Worm (Caenorhabditis elegans): ENCODE results near the gene C06H5.8.

The C06H5.8 gene

ce11 chrV:17918726-17919125 lies at the start of gene C06H5.8:
TSS of gene C06H5.8 (plus strand) at chrV:17919026.
- TF ChIP-seq nhr-11 (tag; optimal IDR thresholded peaks at IDR 0.05): no peak
- no peak for TF ChIP-seq tbx-2 (tag; optimal IDR thresholded peaks at IDR 0.05)
- TF ChIP-seq swsn-7 (tag; optimal IDR thresholded peaks at IDR 0.05): no peak

DNA sequence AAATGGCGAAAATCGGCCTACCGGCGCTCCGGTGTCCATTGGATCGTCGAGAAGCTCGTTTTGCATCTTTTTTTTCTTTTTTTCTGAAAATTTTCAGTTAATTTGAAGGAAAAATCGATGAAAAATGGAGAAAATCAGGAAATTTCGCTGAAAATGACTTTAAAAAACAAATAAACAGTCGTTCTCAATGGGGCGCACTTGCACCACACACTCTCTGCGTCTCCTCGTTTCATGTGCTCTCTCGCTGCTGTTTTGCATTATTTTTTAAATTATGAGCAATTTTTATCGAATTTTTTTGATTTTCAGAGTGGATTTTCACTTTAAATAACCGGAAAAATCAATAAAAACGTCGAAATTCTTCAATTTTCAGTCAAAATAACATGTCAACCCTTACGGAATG lies 48.3 kb upstream of the C06H5.8 start, which contains the start of gene csn-1:
TSS of gene csn-1 (minus strand) at position 83 of the 400 bp plus-strand sequence.
- TF ChIP-seq C34B4.2 (tag; optimal IDR thresholded peaks at IDR 0.05): no peak
- TF ChIP-seq swsn-7 (tag; optimal IDR thresholded peaks at IDR 0.05): no peak
- no peak for TF ChIP-seq ets-5 (GFP tag; IDR thresholded peaks at IDR 0.05)
- peak; percentile 14 for TF ChIP-seq lin-15B (tag; optimal IDR thresholded peaks at IDR 0.05)
- no peak for TF ChIP-seq hlh-17 (GFP tag; optimal IDR thresholded peaks at IDR 0.05; ENCODE audit: borderline replicate concordance)
- TF ChIP-seq aha-1 (tag; optimal IDR thresholded peaks at IDR 0.05): no peak
- no peak for TF ChIP-seq F16B12.6 (tag; optimal IDR thresholded peaks at IDR 0.05)
- no peak for TF ChIP-seq nhr-237 (tag; optimal IDR thresholded peaks at IDR 0.05)
- no peak for TF ChIP-seq ceh-8 (GFP tag; optimal IDR thresholded peaks at IDR 0.05)
- no peak for TF ChIP-seq nhr-19 (GFP tag; conservative IDR thresholded peaks at IDR 0.05)
- no peak for TF ChIP-seq rnt-1 (tag; optimal IDR thresholded peaks at IDR 0.05)
- TF ChIP-seq zip-4 (GFP tag; optimal IDR thresholded peaks at IDR 0.05): no peak
- no peak for TF ChIP-seq hpl-2 (GFP tag; optimal IDR thresholded peaks at IDR 0.05)
- no peak for TF ChIP-seq lin-14 (GFP tag; optimal IDR thresholded peaks at IDR 0.05)
- no peak for TF ChIP-seq ztf-4 (tag; optimal IDR thresholded peaks at IDR 0.05)
- TF ChIP-seq nhr-20 (tag; optimal IDR thresholded peaks at IDR 0.05): no peak
- TF ChIP-seq nhr-77 (tag; optimal IDR thresholded peaks at IDR 0.05): no peak
- TF ChIP-seq ceh-82 (tag; optimal IDR thresholded peaks at IDR 0.05): peak in 2 of 3 experiments; percentile 32 to 33
- TF ChIP-seq C16A3.4 (tag; optimal IDR thresholded peaks at IDR 0.05): no peak
- peak; percentile 21 for TF ChIP-seq snu-23 (GFP tag; optimal IDR thresholded peaks at IDR 0.05)
- TF ChIP-seq unc-98 (GFP tag; IDR thresholded peaks at IDR 0.05): no peak
- TF ChIP-seq vab-15 (tag; optimal IDR thresholded peaks at IDR 0.05): no peak
- no peak for TF ChIP-seq elt-3 (tag; optimal IDR thresholded peaks at IDR 0.05)
- no peak for TF ChIP-seq egl-27 (tag; optimal IDR thresholded peaks at IDR 0.05)
- TF ChIP-seq ztf-11 (tag; optimal IDR thresholded peaks at IDR 0.05): no peak
- TF ChIP-seq egl-13 (tag; optimal IDR thresholded peaks at IDR 0.05): no peak
- TF ChIP-seq isw-1 (GFP tag; IDR thresholded peaks at IDR 0.05): peak; percentile 1; the same call in 1 of the 2 replicates
- TF ChIP-seq pax-3 (tag; optimal IDR thresholded peaks at IDR 0.05): no peak
- peak; percentile 10 to 41 for TF ChIP-seq lin-35 (GFP tag; optimal IDR thresholded peaks at IDR 0.05)
- no peak for TF ChIP-seq ceh-88 (GFP tag; IDR thresholded peaks at IDR 0.05)
- peak; percentile 7 to 17 for TF ChIP-seq lsy-2 (tag; optimal IDR thresholded peaks at IDR 0.05)
- TF ChIP-seq mef-2 (tag; optimal IDR thresholded peaks at IDR 0.05): no peak
- no peak for TF ChIP-seq unc-86 (tag; optimal IDR thresholded peaks at IDR 0.05)
- TF ChIP-seq sox-4 (tag; optimal IDR thresholded peaks at IDR 0.05): no peak
- TF ChIP-seq Y116A8C.19 (tag; optimal IDR thresholded peaks at IDR 0.05; ENCODE audit: borderline replicate concordance): no peak
- no peak for TF ChIP-seq ama-1 (optimal IDR thresholded peaks at IDR 0.05)
- peak; percentile 48 to 54 for TF ChIP-seq efl-1 (optimal IDR thresholded peaks at IDR 0.05)
- peak in 1 of 2 experiments; percentile 39 for TF ChIP-seq efl-1 (GFP tag; optimal IDR thresholded peaks at IDR 0.05 in 1 of 2)
- TF ChIP-seq dsc-1 (tag; optimal IDR thresholded peaks at IDR 0.05): no peak
- no peak for TF ChIP-seq zag-1 (tag; optimal IDR thresholded peaks at IDR 0.05)
- no peak for TF ChIP-seq unc-62 (GFP tag; optimal IDR thresholded peaks at IDR 0.05)
- TF ChIP-seq fkh-10 (GFP tag; optimal IDR thresholded peaks at IDR 0.05): no peak
- TF ChIP-seq dpl-1 (GFP tag; optimal IDR thresholded peaks at IDR 0.05): peak; percentile 16 to 39 (median 21)
- peak; percentile 28 for TF ChIP-seq ceh-90 (tag; optimal IDR thresholded peaks at IDR 0.05)
- no peak for TF ChIP-seq pag-3 (tag; optimal IDR thresholded peaks at IDR 0.05; ENCODE audit: borderline replicate concordance, insufficient read depth)
- peak; percentile 48 for TF ChIP-seq xbp-1 (tag; optimal IDR thresholded peaks at IDR 0.05)
- TF ChIP-seq unc-130 (tag; optimal IDR thresholded peaks at IDR 0.05): no peak
- no peak for TF ChIP-seq jun-1 (tag; optimal IDR thresholded peaks at IDR 0.05)
- no peak for TF ChIP-seq aly-2 (tag; optimal IDR thresholded peaks at IDR 0.05)
- TF ChIP-seq fkh-4 (tag; optimal IDR thresholded peaks at IDR 0.05; ENCODE audit: borderline replicate concordance): no peak

All from whole organism, L1 larva.